Worm (Caenorhabditis elegans): ENCODE results near the gene C06E1.1.
A peak's percentile ranks its signal among the peaks of the same experiment; 100 is the strongest.

Gene C06E1.1

DNA sequence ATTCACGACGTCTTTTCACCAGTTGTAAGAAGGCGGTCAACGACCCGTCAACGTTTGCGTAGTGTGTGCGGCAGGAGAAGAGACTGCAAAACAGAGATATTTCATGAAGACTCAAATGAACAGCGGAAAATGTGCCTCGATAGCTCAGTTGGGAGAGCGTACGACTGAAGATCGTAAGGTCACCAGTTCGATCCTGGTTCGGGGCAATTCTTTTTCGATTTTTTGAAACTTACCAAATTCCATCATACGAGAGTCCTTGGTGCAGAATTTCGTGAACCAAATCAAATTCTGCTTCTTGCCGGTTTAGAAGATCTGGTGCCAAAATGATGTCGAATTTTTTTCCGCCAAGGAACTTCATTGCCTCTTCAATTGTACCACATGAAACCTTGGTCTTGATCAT lies 47.3 kb downstream of the C06E1.1 start:
- peak; percentile 9 for TF ChIP-seq ztf-4 (tag; optimal IDR thresholded peaks at IDR 0.05)
- TF ChIP-seq R02D3.7 (tag; optimal IDR thresholded peaks at IDR 0.05), result no peak
- no peak for TF ChIP-seq mab-5 (tag; optimal IDR thresholded peaks at IDR 0.05)
- TF ChIP-seq unc-62 (GFP tag; optimal IDR thresholded peaks at IDR 0.05), result no peak
- no peak for TF ChIP-seq zag-1 (tag; optimal IDR thresholded peaks at IDR 0.05)
- no peak for TF ChIP-seq gmeb-1 (tag; optimal IDR thresholded peaks at IDR 0.05)
- no peak for TF ChIP-seq nhr-10 (tag; optimal IDR thresholded peaks at IDR 0.05)
- TF ChIP-seq F13H6.1 (tag; optimal IDR thresholded peaks at IDR 0.05), result no peak
- peak in 1 of 2 experiments; percentile 56 for TF ChIP-seq lsy-2 (tag; optimal IDR thresholded peaks at IDR 0.05)
- no peak for TF ChIP-seq nhr-25 (tag; optimal IDR thresholded peaks at IDR 0.05)
- TF ChIP-seq crh-2 (tag; optimal IDR thresholded peaks at IDR 0.05), result no peak
- TF ChIP-seq ztf-1 (GFP tag; conservative IDR thresholded peaks at IDR 0.05), result no peak
- TF ChIP-seq ama-1 (optimal IDR thresholded peaks at IDR 0.05), result peak; percentile 34
- TF ChIP-seq sma-9 (GFP tag; optimal IDR thresholded peaks at IDR 0.05), result peak; percentile 39
- no peak for TF ChIP-seq sma-9 (tag; optimal IDR thresholded peaks at IDR 0.05)
- TF ChIP-seq nhr-21 (tag; optimal IDR thresholded peaks at IDR 0.05), result peak; percentile 19
- peak; percentile 6 for TF ChIP-seq blmp-1 (tag; optimal IDR thresholded peaks at IDR 0.05; ENCODE audit: insufficient read depth)
- TF ChIP-seq unc-55 (GFP tag; optimal IDR thresholded peaks at IDR 0.05), result peak; percentile 39
- no peak for TF ChIP-seq ZK546.5 (tag; optimal IDR thresholded peaks at IDR 0.05)
- TF ChIP-seq nhr-129 (tag; optimal IDR thresholded peaks at IDR 0.05), result peak; percentile 80
- peak; percentile 38 for TF ChIP-seq C34F6.9 (tag; optimal IDR thresholded peaks at IDR 0.05)
- peak; percentile 40 for TF ChIP-seq fos-1 (tag; optimal IDR thresholded peaks at IDR 0.05)
- TF ChIP-seq ztf-11 (tag; optimal IDR thresholded peaks at IDR 0.05), result no peak
- no peak for TF ChIP-seq nhr-6 (tag; optimal IDR thresholded peaks at IDR 0.05)

DNA sequence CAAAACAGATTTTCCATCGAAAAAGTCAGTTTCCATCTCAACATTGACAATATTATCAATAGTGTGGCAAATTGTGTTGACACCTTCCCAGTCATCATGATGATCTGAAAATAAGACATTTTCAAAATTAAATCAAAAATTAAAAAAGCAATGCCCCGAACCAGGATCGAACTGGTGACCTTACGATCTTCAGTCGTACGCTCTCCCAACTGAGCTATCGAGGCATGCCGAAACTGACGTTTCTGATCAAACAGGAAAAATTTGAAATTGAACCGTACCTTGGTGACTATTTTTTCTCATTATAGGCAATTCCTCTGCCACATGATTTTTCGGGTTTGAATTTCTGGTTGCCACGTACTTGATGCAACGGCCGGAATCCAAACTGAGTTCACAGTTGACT lies 47.8 kb downstream of the C06E1.1 start:
- TF ChIP-seq zag-1 (tag; optimal IDR thresholded peaks at IDR 0.05), result no peak

DNA sequence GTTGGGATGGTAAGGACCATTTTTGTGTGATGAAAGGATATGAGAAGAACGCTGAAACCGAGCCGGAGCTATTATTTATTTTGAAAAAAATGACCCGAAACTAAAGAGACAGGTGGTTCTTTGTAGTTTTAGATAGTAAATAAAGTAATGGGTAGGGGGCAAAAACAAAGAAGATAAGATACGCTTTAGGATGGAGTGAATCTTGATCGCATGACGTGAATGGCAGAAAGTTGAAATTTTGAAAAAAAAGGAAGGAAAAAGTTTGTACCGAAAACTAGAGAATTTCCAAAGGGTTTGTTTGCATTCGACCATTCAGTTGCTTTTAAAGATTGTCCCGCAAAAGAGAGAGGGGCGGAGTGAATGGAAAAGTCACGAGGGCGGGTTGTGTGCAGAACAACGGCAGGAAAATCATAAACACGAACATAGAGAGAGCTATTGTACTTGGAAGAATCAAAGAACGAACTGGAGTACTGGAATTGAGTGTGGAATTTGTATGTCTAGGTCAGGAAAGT lies 48.3 kb downstream of the C06E1.1 start, which contains the start of gene F22B7.9:
F22B7.9 (minus strand) TSS at position 51 of the 512 bp plus-strand sequence.
- TF ChIP-seq C34F6.9 (tag; optimal IDR thresholded peaks at IDR 0.05) (no peak), nhr-10 (tag; optimal IDR thresholded peaks at IDR 0.05) (no peak), nhr-129 (tag; optimal IDR thresholded peaks at IDR 0.05) (peak; percentile 73), sma-9 (GFP tag; optimal IDR thresholded peaks at IDR 0.05) (peak; percentile 56), sma-9 (tag; optimal IDR thresholded peaks at IDR 0.05) (no peak), crh-2 (tag; optimal IDR thresholded peaks at IDR 0.05) (no peak), ama-1 (optimal IDR thresholded peaks at IDR 0.05) (peak; percentile 86), sem-4 (tag; optimal IDR thresholded peaks at IDR 0.05) (no peak), ceh-16 (tag; optimal IDR thresholded peaks at IDR 0.05) (no peak), fos-1 (tag; optimal IDR thresholded peaks at IDR 0.05) (no peak), sma-3 (GFP tag; optimal IDR thresholded peaks at IDR 0.05) (peak; percentile 1)

DNA sequence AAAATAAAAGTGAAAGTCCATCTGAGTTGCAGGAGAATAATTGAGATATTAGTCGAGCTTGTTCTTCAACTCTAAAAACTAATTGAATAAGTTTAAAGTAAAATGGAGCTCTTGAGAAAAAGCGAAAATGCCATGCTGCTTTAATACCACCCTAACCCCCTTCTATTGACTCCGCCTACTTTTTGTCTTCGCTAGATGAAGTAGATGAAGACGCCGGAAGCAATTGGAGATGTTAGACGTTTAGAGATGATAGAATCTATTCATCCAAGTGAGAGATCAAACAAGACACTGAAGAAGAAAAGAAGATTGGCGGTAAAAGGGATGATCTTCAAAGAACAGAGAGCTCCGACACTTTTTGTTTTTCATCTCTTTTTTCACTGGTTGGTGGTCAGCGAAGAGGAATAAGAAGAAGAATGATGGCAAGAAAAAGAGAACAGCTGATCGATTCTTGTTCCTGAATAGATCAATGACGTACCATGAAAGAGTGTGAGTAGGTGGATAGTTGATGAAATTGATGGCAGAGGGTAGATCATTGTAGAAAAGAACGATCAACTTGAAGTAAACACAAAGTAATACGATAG lies 48.9 kb downstream of the C06E1.1 start:
- TF ChIP-seq ama-1 (optimal IDR thresholded peaks at IDR 0.05), result no peak
- no peak for TF ChIP-seq ztf-1 (GFP tag; conservative IDR thresholded peaks at IDR 0.05)
- no peak for TF ChIP-seq nhr-11 (tag; optimal IDR thresholded peaks at IDR 0.05)
- peak; percentile 65 for TF ChIP-seq crh-2 (tag; optimal IDR thresholded peaks at IDR 0.05)
- peak; percentile 25 for TF ChIP-seq C34F6.9 (tag; optimal IDR thresholded peaks at IDR 0.05)
- TF ChIP-seq nhr-129 (tag; optimal IDR thresholded peaks at IDR 0.05), result peak; percentile 33
- TF ChIP-seq F13H6.1 (tag; optimal IDR thresholded peaks at IDR 0.05), result peak; percentile 73
- TF ChIP-seq nhr-10 (tag; optimal IDR thresholded peaks at IDR 0.05), result no peak
- TF ChIP-seq sem-4 (tag; optimal IDR thresholded peaks at IDR 0.05), result peak; percentile 17
- TF ChIP-seq alr-1 (tag; optimal IDR thresholded peaks at IDR 0.05), result no peak
- TF ChIP-seq lin-11 (tag; optimal IDR thresholded peaks at IDR 0.05), result no peak
- TF ChIP-seq elt-3 (tag; optimal IDR thresholded peaks at IDR 0.05), result no peak
- peak in 1 of 2 experiments; percentile 40 for TF ChIP-seq lsy-2 (tag; optimal IDR thresholded peaks at IDR 0.05)
- peak; percentile 56 for TF ChIP-seq sma-9 (GFP tag; optimal IDR thresholded peaks at IDR 0.05)
- TF ChIP-seq sma-9 (tag; optimal IDR thresholded peaks at IDR 0.05), result no peak
- TF ChIP-seq blmp-1 (tag; optimal IDR thresholded peaks at IDR 0.05; ENCODE audit: insufficient read depth), result peak; percentile 31
- TF ChIP-seq unc-62 (GFP tag; optimal IDR thresholded peaks at IDR 0.05), result no peak
- TF ChIP-seq unc-55 (GFP tag; optimal IDR thresholded peaks at IDR 0.05), result peak; percentile 3
- TF ChIP-seq peb-1 (tag; optimal IDR thresholded peaks at IDR 0.05), result no peak
- peak; percentile 12 for TF ChIP-seq lin-13 (GFP tag; optimal IDR thresholded peaks at IDR 0.05)
- peak; percentile 36 for TF ChIP-seq ztf-4 (tag; optimal IDR thresholded peaks at IDR 0.05)
- no peak for TF ChIP-seq ZK546.5 (tag; optimal IDR thresholded peaks at IDR 0.05)
